Fruit fly (Drosophila melanogaster) whole organism, embryonic: ENCODE data around the gene Esyt2.

ENCODE experiments used
- Bgb ChIP-seq: fragments of 200-800 bp; sonication (Bioruptor generic); IDR thresholded peaks from 2 replicates; pipeline ENCODE4 v1.3.6; 2022; ENCODE audit warnings: missing biosample characterization, missing genetic modification characterization; ENCODE audit not compliant: partially characterized antibody
- Blimp-1 ChIP-seq: fragments of 200-800 bp; sonication (Bioruptor generic); optimal IDR thresholded peaks from 3 replicates; lab custom pipeline; 2018; ENCODE audit warnings: missing biosample characterization, missing genetic modification characterization, mild to moderate bottlenecking, moderate library complexity, missing genetic modification reagents
- CG10321 ChIP-seq: fragments of 200-800 bp; sonication (Bioruptor generic); IDR thresholded peaks from 2 replicates; pipeline ENCODE4 v1.3.6; 2022; ENCODE audit warnings: missing biosample characterization, missing genetic modification characterization
- CG13123 ChIP-seq: fragments of 200-800 bp; sonication (Bioruptor generic); optimal IDR thresholded peaks from 2 replicates; lab custom pipeline; 2016; ENCODE audit warnings: missing biosample characterization, missing genetic modification characterization
- CG14710 ChIP-seq: fragments of 200-800 bp; sonication (Bioruptor generic); optimal IDR thresholded peaks from 3 replicates; lab custom pipeline; 2019; ENCODE audit warnings: missing biosample characterization, mild to moderate bottlenecking, missing genetic modification characterization, moderate library complexity
- CG15479 ChIP-seq: fragments of 200-800 bp; sonication (Bioruptor generic); optimal IDR thresholded peaks from 3 replicates; lab custom pipeline; 2019; ENCODE audit warnings: missing biosample characterization, mild to moderate bottlenecking, missing genetic modification characterization, moderate library complexity
- CG1602 ChIP-seq: fragments of 200-800 bp; sonication (Bioruptor generic); optimal IDR thresholded peaks from 3 replicates; lab custom pipeline; 2016; ENCODE audit warnings: missing biosample characterization, missing genetic modification characterization
- CG16813 ChIP-seq: fragments of 200-800 bp; sonication (Bioruptor generic); IDR thresholded peaks from 3 replicates; pipeline ENCODE4 v1.3.6; 2022; ENCODE audit warnings: missing biosample characterization, missing genetic modification characterization; ENCODE audit not compliant: partially characterized antibody
- CG17359 ChIP-seq: fragments of 200-800 bp; sonication (Bioruptor generic); optimal IDR thresholded peaks from 3 replicates; lab custom pipeline; 2018; ENCODE audit warnings: missing biosample characterization, mild to moderate bottlenecking, missing genetic modification characterization, moderate library complexity
- CG17361 ChIP-seq: fragments of 200-800 bp; sonication (Bioruptor generic); IDR thresholded peaks from 3 replicates; pipeline ENCODE4 v1.3.6; 2022; ENCODE audit warnings: missing biosample characterization, missing genetic modification characterization
- CG31365 ChIP-seq: fragments of 200-800 bp; sonication (Bioruptor generic); optimal IDR thresholded peaks from 2 replicates; lab custom pipeline; 2018; ENCODE audit warnings: missing biosample characterization, mild to moderate bottlenecking, missing genetic modification characterization
- CG3407 ChIP-seq: fragments of 200-800 bp; sonication (Bioruptor generic); optimal IDR thresholded peaks from 2 replicates; lab custom pipeline; 2018; ENCODE audit warnings: missing biosample characterization, mild to moderate bottlenecking, missing genetic modification characterization
- CG34422 ChIP-seq: fragments of 200-800 bp; sonication (Bioruptor generic); IDR thresholded peaks from 3 replicates; pipeline ENCODE4 v1.3.6; 2022; ENCODE audit warnings: missing biosample characterization, missing genetic modification characterization
- CG3726 ChIP-seq: fragments of 200-800 bp; sonication (Bioruptor generic); IDR thresholded peaks from 3 replicates; pipeline ENCODE4, ENCODE4 v1.3.6; 2022; ENCODE audit warnings: missing biosample characterization, missing genetic modification characterization
- CG43689 ChIP-seq: fragments of 200-800 bp; sonication (Bioruptor generic); IDR thresholded peaks from 2 replicates; pipeline ENCODE4 v1.3.6; 2022; ENCODE audit warnings: missing biosample characterization, missing genetic modification characterization
- CG4820 ChIP-seq: fragments of 200-800 bp; sonication (Bioruptor generic); optimal IDR thresholded peaks from 3 replicates; lab custom pipeline; 2016; ENCODE audit warnings: missing biosample characterization, missing genetic modification characterization
- CG7839 ChIP-seq: fragments of 200-800 bp; sonication (Bioruptor generic); optimal IDR thresholded peaks from 3 replicates; lab custom pipeline; 2018; ENCODE audit warnings: missing biosample characterization, mild to moderate bottlenecking, missing genetic modification characterization, moderate library complexity
- CG7963 ChIP-seq: fragments of 200-800 bp; sonication (Bioruptor generic); IDR thresholded peaks from 3 replicates; pipeline ENCODE4 v1.3.6; 2022; ENCODE audit warnings: missing biosample characterization, missing genetic modification characterization; ENCODE audit not compliant: partially characterized antibody
- CG8281 ChIP-seq: fragments of 200-800 bp; sonication (Bioruptor generic); optimal IDR thresholded peaks from 2 replicates; lab custom pipeline; 2018; ENCODE audit warnings: missing biosample characterization, mild to moderate bottlenecking, missing genetic modification characterization, moderate library complexity
- CG9609 ChIP-seq: fragments of 200-800 bp; sonication (Bioruptor generic); optimal IDR thresholded peaks from 3 replicates; lab custom pipeline; 2016; ENCODE audit warnings: missing biosample characterization, missing genetic modification characterization
- CG9932 ChIP-seq: fragments of 200-800 bp; sonication (Bioruptor generic); IDR thresholded peaks from 2 replicates; pipeline ENCODE4 v1.3.6; 2022; ENCODE audit warnings: missing biosample characterization, missing genetic modification characterization
- H15 ChIP-seq: fragments of 200-800 bp; sonication (Bioruptor generic); IDR thresholded peaks from 3 replicates; pipeline ENCODE4 v1.3.6; 2022; ENCODE audit warnings: missing biosample characterization, missing genetic modification characterization
- Hr39 ChIP-seq: fragments of >200 bp; optimal IDR thresholded peaks from 2 replicates; lab custom pipeline; 2017
- MBD-R2 ChIP-seq: fragments of 200-800 bp; sonication (Bioruptor generic); IDR thresholded peaks from 2 replicates; pipeline ENCODE4 v1.3.6; 2022; ENCODE audit warnings: missing biosample characterization, missing genetic modification characterization
- Neu2 ChIP-seq: fragments of 200-800 bp; sonication (Bioruptor generic); optimal IDR thresholded peaks from 3 replicates; lab custom pipeline; 2016; ENCODE audit warnings: missing biosample characterization, missing genetic modification characterization, borderline replicate concordance
- Scr ChIP-seq: fragments of 200-800 bp; sonication (Bioruptor generic); IDR thresholded peaks from 2 replicates; pipeline ENCODE4 v1.3.6; 2022; ENCODE audit warnings: missing biosample characterization, missing genetic modification characterization; ENCODE audit not compliant: partially characterized antibody
- Side ChIP-seq: fragments of 200-800 bp; sonication (Bioruptor generic); optimal IDR thresholded peaks from 2 replicates; lab custom pipeline; 2016; ENCODE audit warnings: missing biosample characterization, missing genetic modification characterization
- Sry-β ChIP-seq: fragments of 200-800 bp; sonication (Bioruptor generic); optimal IDR thresholded peaks from 2 replicates; lab custom pipeline; 2018; ENCODE audit warnings: missing biosample characterization, mild to moderate bottlenecking, missing genetic modification characterization, moderate library complexity
- Ssrp ChIP-seq: fragments of 200-800 bp; sonication (Bioruptor generic); optimal IDR thresholded peaks from 2 replicates; lab custom pipeline; 2018; ENCODE audit warnings: missing biosample characterization, mild to moderate bottlenecking, missing genetic modification characterization, moderate library complexity
- Vsx1 ChIP-seq: fragments of 200-800 bp; sonication (Bioruptor generic); optimal IDR thresholded peaks from 2 replicates; lab custom pipeline; 2017; ENCODE audit warnings: missing biosample characterization, mild to moderate bottlenecking, missing genetic modification characterization, missing genetic modification reagents
- aop ChIP-seq: fragments of 200-800 bp; sonication (Bioruptor generic); IDR thresholded peaks from 2 replicates; pipeline ENCODE4 v1.3.6; 2022; ENCODE audit warnings: missing biosample characterization, missing genetic modification characterization
- ase ChIP-seq: fragments of 200-800 bp; sonication (Bioruptor generic); IDR thresholded peaks from 3 replicates; pipeline ENCODE4 v1.3.6; 2022; ENCODE audit warnings: missing biosample characterization, missing genetic modification characterization
- az2 ChIP-seq: fragments of 200-800 bp; sonication (Bioruptor generic); optimal IDR thresholded peaks from 3 replicates; lab custom pipeline; 2016; ENCODE audit warnings: missing biosample characterization, missing genetic modification characterization
- br ChIP-seq: fragments of >200 bp; optimal IDR thresholded peaks from 2 replicates; lab custom pipeline; 2017
- cad ChIP-seq: fragments of >200 bp; optimal IDR thresholded peaks from 2 replicates; lab custom pipeline; 2017; ENCODE audit warnings: missing biosample characterization, missing genetic modification characterization
- crc ChIP-seq: fragments of 200-800 bp; sonication (Bioruptor generic); optimal IDR thresholded peaks from 2 replicates; lab custom pipeline; 2016; ENCODE audit warnings: missing biosample characterization, missing genetic modification characterization
- gcm ChIP-seq: fragments of 200-800 bp; sonication (Bioruptor generic); optimal IDR thresholded peaks from 2 replicates; lab custom pipeline; 2019; ENCODE audit warnings: missing biosample characterization, mild to moderate bottlenecking, missing genetic modification characterization, moderate library complexity
- gt ChIP-seq: fragments of 200-800 bp; sonication (Bioruptor generic); IDR thresholded peaks from 2 replicates; pipeline ENCODE4 v1.3.6; 2022; ENCODE audit warnings: missing biosample characterization, missing genetic modification characterization
- h ChIP-seq: fragments of >200 bp; optimal IDR thresholded peaks from 2 replicates; lab custom pipeline; 2017
- hkb ChIP-seq, 2 experiments: fragments of 200-800 bp in 1 of 2; fragments of >200 bp in 1 of 2; sonication (Bioruptor generic) in 1 of 2; IDR thresholded peaks in 1 of 2; optimal IDR thresholded peaks in 1 of 2; 2 replicates each; pipeline versions ENCODE4 v1.3.6 to Lab custom; 2017 to 2022; ENCODE audit warnings: missing biosample characterization in 1 of 2, missing genetic modification characterization in 1 of 2
- ind ChIP-seq: fragments of 200-800 bp; sonication (Bioruptor generic); optimal IDR thresholded peaks from 3 replicates; lab custom pipeline; 2016; ENCODE audit warnings: missing biosample characterization, missing genetic modification characterization
- nau ChIP-seq: fragments of 200-800 bp; sonication (Bioruptor generic); optimal IDR thresholded peaks from 3 replicates; lab custom pipeline; 2017; ENCODE audit warnings: missing biosample characterization, mild to moderate bottlenecking, missing genetic modification characterization, missing genetic modification reagents
- prd ChIP-seq, 3 experiments: fragments of >200 bp in 2 of 3; fragments of 200-800 bp in 1 of 3; sonication (Bioruptor generic) in 1 of 3; optimal IDR thresholded peaks in 2 of 3; IDR thresholded peaks in 1 of 3; 2 replicates in 2 of 3; 3 replicates in 1 of 3; pipeline versions ENCODE4 v1.3.6 to Lab custom; 2017 to 2022; ENCODE audit warnings: missing biosample characterization in 1 of 3, missing genetic modification characterization in 1 of 3
- rib ChIP-seq: fragments of 200-800 bp; sonication (Bioruptor generic); IDR thresholded peaks from 2 replicates; pipeline ENCODE4 v1.3.6; 2022; ENCODE audit warnings: missing biosample characterization, missing genetic modification characterization
- row ChIP-seq: fragments of 200-800 bp; sonication (Bioruptor generic); IDR thresholded peaks from 3 replicates; pipeline ENCODE4 v1.3.6; 2022; ENCODE audit warnings: missing biosample characterization, missing genetic modification characterization
- sens ChIP-seq: fragments of 200-800 bp; sonication (Bioruptor generic); peaks from one replicate; lab custom pipeline; 2016; ENCODE audit warnings: missing biosample characterization, missing genetic modification characterization
- seq ChIP-seq: fragments of 200-800 bp; sonication (Bioruptor generic); IDR thresholded peaks from 2 replicates; pipeline ENCODE4 v1.3.6; 2022; ENCODE audit warnings: missing biosample characterization, missing genetic modification characterization
- toy ChIP-seq: fragments of 200-800 bp; sonication (Bioruptor generic); IDR thresholded peaks from 2 replicates; pipeline ENCODE4 v1.3.6; 2022; ENCODE audit warnings: missing biosample characterization, missing genetic modification characterization
- tup ChIP-seq: fragments of 200-800 bp; sonication (Bioruptor generic); optimal IDR thresholded peaks from 2 replicates; lab custom pipeline; 2016; ENCODE audit warnings: missing biosample characterization, mild to moderate bottlenecking, missing genetic modification characterization, moderate library complexity
- unc-4 ChIP-seq: fragments of 200-800 bp; sonication (Bioruptor generic); IDR thresholded peaks from 2 replicates; pipeline ENCODE4 v1.3.6; 2022; ENCODE audit warnings: missing biosample characterization, missing genetic modification characterization; ENCODE audit not compliant: partially characterized antibody

The Esyt2 gene

dm6 chr3R:24572540-24573043, 28.1 kb downstream of the Esyt2 start (continued):
- peak; percentile 96 for TF ChIP-seq ind (GFP tag; lab: Kevin White, UChicago)
- TF ChIP-seq cad, result no peak
- no peak for TF ChIP-seq CG7963 (GFP tag; lab: Robert Waterston, UW)
- TF ChIP-seq unc-4 (GFP tag; lab: Robert Waterston, UW), result no peak
- peak; percentile 98 for TF ChIP-seq az2 (GFP tag; lab: Kevin White, UChicago)
- TF ChIP-seq CG16813 (GFP tag; lab: Robert Waterston, UW), result no peak
- TF ChIP-seq CG1602, result peak; percentile 94
- TF ChIP-seq CG9609 (GFP tag; lab: Kevin White, UChicago), result peak; percentile 92
- TF ChIP-seq CG34422 (GFP tag; lab: Robert Waterston, UW), result peak; percentile 99
- peak; percentile 95 for TF ChIP-seq Ssrp (tag; lab: Kevin White, UChicago)
- peak; percentile 92 for TF ChIP-seq Vsx1 (GFP tag; lab: Kevin White, UChicago)
- peak; percentile 50 for TF ChIP-seq Sry-β (GFP tag; lab: Kevin White, UChicago)
- peak; percentile 99 for TF ChIP-seq seq (GFP tag; lab: Robert Waterston, UW)
- peak; percentile 94 for TF ChIP-seq tup (GFP tag; lab: Kevin White, UChicago)
- peak; percentile 92 for TF ChIP-seq crc (GFP tag; lab: Kevin White, UChicago)
- peak; percentile 97 for TF ChIP-seq gcm (GFP tag; lab: Kevin White, UChicago)
- TF ChIP-seq Scr, result no peak
- TF ChIP-seq aop (GFP tag; lab: Robert Waterston, UW), result peak; percentile 94
- TF ChIP-seq CG10321, result peak; percentile 87
- peak; percentile 95 for TF ChIP-seq CG43689 (GFP tag; lab: Robert Waterston, UW)
- TF ChIP-seq prd (optimal IDR thresholded peaks at IDR 0.05; lab: Kevin White, UChicago), result no peak
- peak; percentile 98 for TF ChIP-seq prd (GFP tag; IDR thresholded peaks at IDR 0.05; lab: Robert Waterston, UW)
- no peak for TF ChIP-seq Hr39 (lab: Kevin White, UChicago)
- peak; percentile 96 for TF ChIP-seq Blimp-1 (GFP tag; lab: Kevin White, UChicago)
- TF ChIP-seq rib (GFP tag; lab: Robert Waterston, UW), result peak; percentile 99
- peak; percentile 90 for TF ChIP-seq gt (GFP tag; lab: Robert Waterston, UW)
- TF ChIP-seq MBD-R2 (GFP tag; lab: Robert Waterston, UW), result peak; percentile 99
- peak; percentile 98 for TF ChIP-seq CG7839
- TF ChIP-seq toy (GFP tag; lab: Robert Waterston, UW), result peak; percentile 96
- peak; percentile 97; the same call in 1 of the 3 replicates for TF ChIP-seq CG3726 (GFP tag; lab: Robert Waterston, UW)
- TF ChIP-seq CG17361 (GFP tag; lab: Robert Waterston, UW), result peak; percentile 97
- peak; percentile 100 for TF ChIP-seq sens (GFP tag; lab: Kevin White, UChicago)
- peak; percentile 92 for TF ChIP-seq CG13123 (GFP tag; lab: Kevin White, UChicago)
- no peak for TF ChIP-seq hkb (optimal IDR thresholded peaks at IDR 0.05; lab: Kevin White, UChicago)
- TF ChIP-seq hkb (GFP tag; IDR thresholded peaks at IDR 0.05; lab: Robert Waterston, UW), result peak; percentile 99
- TF ChIP-seq CG3407 (GFP tag; lab: Kevin White, UChicago), result peak; percentile 95
- TF ChIP-seq CG14710 (tag; lab: Kevin White, UChicago), result peak; percentile 92
- no peak for TF ChIP-seq h (lab: Kevin White, UChicago)
- peak; percentile 96 for TF ChIP-seq nau (GFP tag; lab: Kevin White, UChicago)
- peak; percentile 99 for TF ChIP-seq CG9932
- TF ChIP-seq Side (GFP tag; lab: Kevin White, UChicago), result peak; percentile 96
- peak; percentile 45; the same call in 1 of the 2 replicates for TF ChIP-seq Bgb (GFP tag; lab: Robert Waterston, UW)
- peak; percentile 88 for TF ChIP-seq CG31365 (tag; lab: Kevin White, UChicago)
- TF ChIP-seq ase (GFP tag; lab: Robert Waterston, UW), result peak; percentile 98
- peak; percentile 99 for TF ChIP-seq row (GFP tag; lab: Robert Waterston, UW)
- TF ChIP-seq H15 (GFP tag; lab: Robert Waterston, UW), result peak; percentile 98
- TF ChIP-seq CG15479 (GFP tag; lab: Kevin White, UChicago), result no peak
- peak; percentile 96 for TF ChIP-seq CG4820 (GFP tag; lab: Kevin White, UChicago)
- TF ChIP-seq br (lab: Kevin White, UChicago), result no peak
- peak; percentile 99 for TF ChIP-seq CG17359 (tag; lab: Kevin White, UChicago)
- peak; percentile 40 for TF ChIP-seq Neu2 (GFP tag; lab: Kevin White, UChicago)
- peak; percentile 89 for TF ChIP-seq CG8281 (tag; lab: Kevin White, UChicago)
